Worm (Caenorhabditis elegans) whole organism, L4/young adult: ENCODE data around the gene cox-18.

Experiments used
- dao-5 ChIP-seq: sonication (generic microtip); optimal IDR thresholded peaks from 2 replicates; lab custom pipeline; 2016; ENCODE audit warnings: missing genotype, missing genetic modification characterization, moderate library complexity, missing compliant biosample characterization
- him-1 ChIP-seq: sonication (generic microtip); optimal IDR thresholded peaks from 2 replicates; lab custom pipeline; 2016; ENCODE audit warnings: missing genotype, missing genetic modification reagents, missing genetic modification characterization, missing compliant biosample characterization

DNA sequence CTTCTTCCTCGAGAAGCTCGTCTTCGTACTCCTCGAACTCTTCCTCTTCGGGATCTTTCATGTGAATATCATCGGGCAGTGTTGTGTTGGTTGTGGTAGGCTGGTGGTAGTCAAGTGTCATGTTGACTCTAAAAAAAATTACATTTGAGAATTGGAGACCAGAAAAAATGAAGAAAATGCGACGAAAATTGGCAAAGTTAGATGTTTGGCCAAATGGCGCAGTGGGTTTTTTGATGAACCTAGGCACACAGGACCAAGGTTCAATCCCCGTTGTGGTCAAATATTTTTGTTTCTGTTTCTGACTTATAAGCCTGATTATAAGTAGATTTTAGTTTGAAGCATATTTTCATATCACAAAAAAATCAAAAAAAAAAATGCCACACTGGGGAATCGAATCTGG lies 34.2 kb upstream of the cox-18 start:
- TF ChIP-seq dao-5 (no peak), him-1 (tag; lab: Kevin White, UChicago) (no peak)
